Worm (Caenorhabditis elegans): ENCODE results near the gene srh-241.

The srh-241 gene

ce11 chrV:2869503-2869902 is at the start of gene srh-241:
srh-241 (minus strand) TSS chrV:2869603.
- TF ChIP-seq zip-5 (tag; optimal IDR thresholded peaks at IDR 0.05) = no peak

ce11 chrV:2913948-2914347 is 44.5 kb upstream of the srh-241 start, which contains the start of gene srh-146:
srh-146 (plus strand) TSS chrV:2914248.
- no peak for TF ChIP-seq lin-11 (tag; optimal IDR thresholded peaks at IDR 0.05)
- no peak for TF ChIP-seq dve-1 (tag; optimal IDR thresholded peaks at IDR 0.05)

ce11 chrV:2912901-2913300 is 43.5 kb upstream of the srh-241 start, which contains the start of gene C31B8.9:
C31B8.9 (minus strand) TSS chrV:2913001.
- TF ChIP-seq madf-2 (tag; optimal IDR thresholded peaks at IDR 0.05) = no peak
- TF ChIP-seq ceh-2 (tag; optimal IDR thresholded peaks at IDR 0.05) = no peak
- no peak for TF ChIP-seq odd-2 (tag; optimal IDR thresholded peaks at IDR 0.05)
- TF ChIP-seq ttx-3 (tag; optimal IDR thresholded peaks at IDR 0.05) = no peak
- TF ChIP-seq sdc-2 (tag; optimal IDR thresholded peaks at IDR 0.05) = no peak
- TF ChIP-seq tbx-7 (tag; optimal IDR thresholded peaks at IDR 0.05) = no peak
- TF ChIP-seq ceh-34 (tag; optimal IDR thresholded peaks at IDR 0.05) = no peak

ce11 chrV:2909525-2909924 is 40.1 kb upstream of the srh-241 start, which contains the start of gene zmp-3:
zmp-3 (minus strand) TSS chrV:2909625.
- no peak for TF ChIP-seq fkh-10 (GFP tag; optimal IDR thresholded peaks at IDR 0.05)

- TF ChIP-seq ref-2 (tag; optimal IDR thresholded peaks at IDR 0.05) = no peak
- TF ChIP-seq tbx-7 (tag; optimal IDR thresholded peaks at IDR 0.05) = no peak
- no peak for TF ChIP-seq ceh-34 (tag; optimal IDR thresholded peaks at IDR 0.05)
Measured at ce11 chrV:2903227-2903626, 33.8 kb upstream of the srh-241 start, which contains the start of gene C31B8.7. C31B8.7 (minus strand) TSS chrV:2903327.

- TF ChIP-seq gmeb-2 (tag; optimal IDR thresholded peaks at IDR 0.05) (no peak), rnt-1 (tag; optimal IDR thresholded peaks at IDR 0.05) (no peak), ets-4 (tag; optimal IDR thresholded peaks at IDR 0.05) (no peak), K02D7.2 (tag; optimal IDR thresholded peaks at IDR 0.05) (no peak), F13H6.1 (tag; optimal IDR thresholded peaks at IDR 0.05) (no peak), che-1 (tag; optimal IDR thresholded peaks at IDR 0.05) (no peak), unc-42 (tag; optimal IDR thresholded peaks at IDR 0.05) (no peak), fkh-10 (GFP tag; optimal IDR thresholded peaks at IDR 0.05) (no peak), elt-2 (tag; optimal IDR thresholded peaks at IDR 0.05) (no peak), ceh-2 (tag; optimal IDR thresholded peaks at IDR 0.05) (no peak), pqm-1 (tag; optimal IDR thresholded peaks at IDR 0.05) (no peak), sox-4 (tag; optimal IDR thresholded peaks at IDR 0.05) (no peak), ceh-6 (GFP tag; optimal IDR thresholded peaks at IDR 0.05) (no peak)
Measured at ce11 chrV:2899867-2900266, 30.5 kb upstream of the srh-241 start, which contains the start of gene str-46. str-46 (minus strand) TSS chrV:2899967.

ce11 chrV:2896198-2896660 is 26.8 kb upstream of the srh-241 start, which contains the start of gene pals-32:
pals-32 (plus strand) TSS chrV:2896610.
- no peak for TF ChIP-seq Y22D7AL.16 (tag; optimal IDR thresholded peaks at IDR 0.05)
- no peak for TF ChIP-seq ceh-22 (tag; optimal IDR thresholded peaks at IDR 0.05)
- TF ChIP-seq lin-11 (tag; optimal IDR thresholded peaks at IDR 0.05) = no peak
- TF ChIP-seq ceh-31 (tag; optimal IDR thresholded peaks at IDR 0.05) = no peak

- no peak for TF ChIP-seq unc-42 (tag; optimal IDR thresholded peaks at IDR 0.05)
- no peak for TF ChIP-seq ceh-18 (tag; optimal IDR thresholded peaks at IDR 0.05)
- TF ChIP-seq tbx-7 (tag; optimal IDR thresholded peaks at IDR 0.05) = no peak
- no peak for TF ChIP-seq K02D7.2 (tag; optimal IDR thresholded peaks at IDR 0.05)
- TF ChIP-seq ceh-24 (tag; optimal IDR thresholded peaks at IDR 0.05) = no peak
- no peak for TF ChIP-seq ceh-34 (tag; optimal IDR thresholded peaks at IDR 0.05)
- TF ChIP-seq C08G9.2 (tag; optimal IDR thresholded peaks at IDR 0.05) = no peak
- TF ChIP-seq pros-1 (tag; optimal IDR thresholded peaks at IDR 0.05) = no peak
- no peak for TF ChIP-seq K09A11.1 (tag; optimal IDR thresholded peaks at IDR 0.05; ENCODE audit: insufficient read depth)
Measured at ce11 chrV:2892976-2893375, 23.6 kb upstream of the srh-241 start, which contains the start of gene srh-127. srh-127 (plus strand) TSS chrV:2893276.

All from whole organism, late embryonic.